Fruit fly (Drosophila melanogaster): Measurements from ENCODE around the gene phu.

Gene phu

DNA sequence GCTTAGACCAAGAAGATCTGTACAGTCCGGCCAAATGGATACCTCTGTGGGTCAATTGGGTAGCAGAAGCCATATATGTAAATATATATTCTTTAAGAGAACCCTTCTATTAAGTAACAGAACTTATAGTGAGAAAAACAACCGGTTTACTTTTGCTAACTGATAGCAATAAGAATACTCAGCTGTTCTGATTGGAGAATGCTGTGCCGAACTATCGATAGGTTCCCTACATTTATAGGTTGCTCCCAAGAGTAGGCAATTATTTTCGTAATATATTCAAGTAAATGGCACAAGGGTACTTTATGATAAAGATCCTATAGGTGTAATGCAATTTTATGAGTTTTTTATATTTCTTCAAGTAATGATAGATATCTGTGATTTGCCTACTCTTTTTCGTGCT lies 38.2 kb upstream of the phu start, which contains the start of gene GstZ1 (continued):
- TF ChIP-seq salm (tag; optimal IDR thresholded peaks at IDR 0.05) (no peak), E2f1 (GFP tag; IDR thresholded peaks at IDR 0.05) (no peak), CG1647 (GFP tag; optimal IDR thresholded peaks at IDR 0.05) (no peak), CG5953 (GFP tag; IDR thresholded peaks at IDR 0.05) (no peak), CG14965 (GFP tag; optimal IDR thresholded peaks at IDR 0.05; ENCODE audit: borderline replicate concordance) (no peak), Oli (tag; optimal IDR thresholded peaks at IDR 0.05) (no peak), Elba2 (GFP tag; optimal IDR thresholded peaks at IDR 0.05) (peak; percentile 95), pros (GFP tag; optimal IDR thresholded peaks at IDR 0.05) (no peak), CG18262 (tag; optimal IDR thresholded peaks at IDR 0.05) (peak; percentile 15), CG6654 (GFP tag; optimal IDR thresholded peaks at IDR 0.05) (no peak), sd (tag; optimal IDR thresholded peaks at IDR 0.05) (no peak), CG13296 (GFP tag; optimal IDR thresholded peaks at IDR 0.05) (no peak), psq (GFP tag; optimal IDR thresholded peaks at IDR 0.05) (no peak), E2f2 (GFP tag; IDR thresholded peaks at IDR 0.05) (no peak), sens (GFP tag) (peak; percentile 29), CG4707 (GFP tag; optimal IDR thresholded peaks at IDR 0.05) (no peak), Chrac-16 (GFP tag; optimal IDR thresholded peaks at IDR 0.05) (no peak), Scr (GFP tag; IDR thresholded peaks at IDR 0.05; ENCODE audit: partially characterized antibody) (peak; percentile 68), hkb (optimal IDR thresholded peaks at IDR 0.05) (no peak), hkb (GFP tag; IDR thresholded peaks at IDR 0.05) (no peak), CG3995 (GFP tag; optimal IDR thresholded peaks at IDR 0.05) (peak; percentile 94), cg (GFP tag; optimal IDR thresholded peaks at IDR 0.05) (no peak), CG10267 (tag; optimal IDR thresholded peaks at IDR 0.05) (no peak), sna (GFP tag; IDR thresholded peaks at IDR 0.05; ENCODE audit: partially characterized antibody) (0 out of 2 replicates have a peak, but pooled peaks have one; percentile 53), Nf-YC (tag; optimal IDR thresholded peaks at IDR 0.05) (peak; percentile 76), dimm (GFP tag; IDR thresholded peaks at IDR 0.05) (no peak), mam (GFP tag; optimal IDR thresholded peaks at IDR 0.05) (no peak), run (tag; optimal IDR thresholded peaks at IDR 0.05) (no peak), ac (GFP tag; optimal IDR thresholded peaks at IDR 0.05) (no peak), Ssrp (tag; optimal IDR thresholded peaks at IDR 0.05) (no peak), Nf-YB (GFP tag; optimal IDR thresholded peaks at IDR 0.05) (peak; percentile 65), ab (GFP tag; optimal IDR thresholded peaks at IDR 0.05) (no peak), CG31365 (tag; optimal IDR thresholded peaks at IDR 0.05) (no peak), Optix (GFP tag; IDR thresholded peaks at IDR 0.05) (no peak), Nf-YA (GFP tag; IDR thresholded peaks at IDR 0.05) (no peak), so (GFP tag; IDR thresholded peaks at IDR 0.05) (no peak), CHES-1-like (GFP tag; optimal IDR thresholded peaks at IDR 0.05) (no peak), Side (GFP tag; optimal IDR thresholded peaks at IDR 0.05) (no peak), CG2875 (GFP tag; optimal IDR thresholded peaks at IDR 0.05) (no peak), Antp (GFP tag; optimal IDR thresholded peaks at IDR 0.05) (no peak), sob (GFP tag; IDR thresholded peaks at IDR 0.05) (no peak), dmrt99B (tag; optimal IDR thresholded peaks at IDR 0.05) (no peak), sisA (GFP tag; IDR thresholded peaks at IDR 0.05) (no peak), CG1832 (GFP tag; optimal IDR thresholded peaks at IDR 0.05) (no peak), chif (GFP tag; optimal IDR thresholded peaks at IDR 0.05) (no peak), CG32772 (GFP tag; IDR thresholded peaks at IDR 0.05) (no peak), CG4328 (GFP tag; optimal IDR thresholded peaks at IDR 0.05) (no peak), tup (GFP tag; optimal IDR thresholded peaks at IDR 0.05) (no peak), Bgb (GFP tag; IDR thresholded peaks at IDR 0.05; ENCODE audit: partially characterized antibody) (peak; percentile 69), Gsc (GFP tag; IDR thresholded peaks at IDR 0.05) (no peak), CG13424 (tag; optimal IDR thresholded peaks at IDR 0.05) (no peak), Lhr (GFP tag; optimal IDR thresholded peaks at IDR 0.05) (no peak)
